Fruit fly (Drosophila melanogaster) whole organism, adult: Measurements from ENCODE around the gene CG10163.

ENCODE experiments used
- CG14711 ChIP-seq: fragments of 200-800 bp; sonication (Bioruptor generic); optimal IDR thresholded peaks from 2 replicates; lab custom pipeline; 2018; ENCODE audit warnings: missing biosample characterization, mild to moderate bottlenecking, missing genetic modification characterization, moderate library complexity
- CG1620 ChIP-seq: fragments of 200-800 bp; sonication (Bioruptor generic); optimal IDR thresholded peaks from 2 replicates; lab custom pipeline; 2016; ENCODE audit warnings: missing biosample characterization, missing genetic modification characterization
- CG33017 ChIP-seq: fragments of 200-800 bp; sonication (Bioruptor generic); optimal IDR thresholded peaks from 2 replicates; lab custom pipeline; 2018; ENCODE audit warnings: missing biosample characterization, mild to moderate bottlenecking, missing genetic modification characterization, moderate library complexity
- CG7045 ChIP-seq: fragments of 200-800 bp; sonication (Bioruptor generic); optimal IDR thresholded peaks from 2 replicates; lab custom pipeline; 2017; ENCODE audit warnings: missing biosample characterization, mild to moderate bottlenecking, missing genetic modification characterization
- CG7101 ChIP-seq: fragments of 200-800 bp; sonication (Bioruptor generic); optimal IDR thresholded peaks from 2 replicates; lab custom pipeline; 2018; ENCODE audit warnings: missing biosample characterization, mild to moderate bottlenecking, missing genetic modification characterization, moderate library complexity
- Crg-1 ChIP-seq: fragments of 200-800 bp; sonication (Bioruptor generic); optimal IDR thresholded peaks from 2 replicates; lab custom pipeline; 2016; ENCODE audit warnings: missing biosample characterization, missing genetic modification characterization
- Hr96 ChIP-seq: fragments of 200-800 bp; sonication (Bioruptor generic); optimal IDR thresholded peaks from 2 replicates; lab custom pipeline; 2016; ENCODE audit warnings: missing biosample characterization, missing genetic modification characterization
- Mnt ChIP-seq: fragments of 200-800 bp; sonication (Bioruptor generic); optimal IDR thresholded peaks from 2 replicates; lab custom pipeline; 2016; ENCODE audit warnings: missing biosample characterization, mild to moderate bottlenecking, missing genetic modification characterization
- cic ChIP-seq: fragments of 200-800 bp; sonication (Bioruptor generic); optimal IDR thresholded peaks from 2 replicates; lab custom pipeline; 2017; ENCODE audit warnings: missing biosample characterization, mild to moderate bottlenecking, missing genetic modification characterization, moderate library complexity
- cnc ChIP-seq, 2 experiments: fragments of >200 bp; optimal IDR thresholded peaks; 2 replicates each; lab custom pipeline; 2017
- ovo ChIP-seq: fragments of 200-800 bp; sonication (Bioruptor generic); optimal IDR thresholded peaks from 2 replicates; lab custom pipeline; 2016; ENCODE audit warnings: missing biosample characterization, missing genetic modification characterization
- pad ChIP-seq: fragments of 200-800 bp; sonication (Bioruptor generic); optimal IDR thresholded peaks from 3 replicates; lab custom pipeline; 2017; ENCODE audit warnings: missing biosample characterization, missing genetic modification characterization, mild to moderate bottlenecking, moderate library complexity, missing genetic modification reagents
- tj ChIP-seq: fragments of 200-800 bp; sonication (Bioruptor generic); optimal IDR thresholded peaks from 3 replicates; lab custom pipeline; 2017; ENCODE audit warnings: missing biosample characterization, mild to moderate bottlenecking, missing genetic modification characterization, moderate library complexity

- TF ChIP-seq Crg-1 (GFP tag; lab: Kevin White, UChicago) (no peak), Hr96 (GFP tag; lab: Kevin White, UChicago) (no peak), CG7045 (GFP tag; lab: Kevin White, UChicago) (no peak), pad (GFP tag; lab: Kevin White, UChicago) (no peak), CG7101 (tag; lab: Kevin White, UChicago) (no peak), ovo (GFP tag; lab: Kevin White, UChicago) (no peak), Mnt (GFP tag; lab: Kevin White, UChicago) (no peak), CG33017 (tag; lab: Kevin White, UChicago) (no peak), cic (no peak), tj (GFP tag; lab: Kevin White, UChicago) (no peak), cnc (optimal IDR thresholded peaks at IDR 0.05; lab: Kevin White, UChicago) (no peak), CG14711 (tag; lab: Kevin White, UChicago) (no peak), CG1620 (GFP tag; lab: Kevin White, UChicago) (no peak)
Observed at dm6 chr3L:6245646-6246045, 12.9 kb downstream of the CG10163 start, which contains the start of gene Mdr65.
